Fruit fly (Drosophila melanogaster) whole organism, pupa: ENCODE data around the gene CG10026.

Source experiments
- CG10348 ChIP-seq: fragments of 200-800 bp; sonication (Bioruptor generic); IDR thresholded peaks from 2 replicates; pipeline ENCODE4 v1.3.6; 2022; ENCODE audit warnings: missing biosample characterization, missing genetic modification characterization
- CG12605 ChIP-seq: fragments of 200-800 bp; sonication (Bioruptor generic); IDR thresholded peaks from 2 replicates; pipeline ENCODE4 v1.3.6; 2022; ENCODE audit warnings: missing biosample characterization, missing genetic modification characterization
- CG13204 ChIP-seq: fragments of 200-800 bp; sonication (Bioruptor generic); optimal IDR thresholded peaks from 2 replicates; lab custom pipeline; 2018; ENCODE audit warnings: missing biosample characterization, mild to moderate bottlenecking, missing genetic modification characterization, moderate library complexity
- CG14655 ChIP-seq: fragments of 200-800 bp; sonication (Bioruptor generic); optimal IDR thresholded peaks from 3 replicates; lab custom pipeline; 2017; ENCODE audit warnings: mild to moderate bottlenecking, missing biosample characterization, missing genetic modification reagents, missing genetic modification characterization
- CG15710 ChIP-seq: fragments of 200-800 bp; sonication (Bioruptor generic); optimal IDR thresholded peaks from 2 replicates; lab custom pipeline; 2018; ENCODE audit warnings: missing biosample characterization, mild to moderate bottlenecking, missing genetic modification characterization, moderate library complexity
- CG17806 ChIP-seq: fragments of 200-800 bp; sonication (Bioruptor generic); optimal IDR thresholded peaks from 2 replicates; lab custom pipeline; 2018; ENCODE audit warnings: missing biosample characterization, mild to moderate bottlenecking, missing genetic modification characterization, moderate library complexity
- CG32121 ChIP-seq: fragments of 200-800 bp; sonication (Bioruptor generic); IDR thresholded peaks from 2 replicates; pipeline ENCODE4 v1.3.6; 2022; ENCODE audit warnings: missing biosample characterization, missing genetic modification characterization
- CG34367 ChIP-seq: fragments of 200-800 bp; sonication (Bioruptor generic); optimal IDR thresholded peaks from 2 replicates; lab custom pipeline; 2018; ENCODE audit warnings: missing biosample characterization, mild to moderate bottlenecking, missing genetic modification characterization
- CG4496 ChIP-seq: fragments of 200-800 bp; sonication (Bioruptor generic); IDR thresholded peaks from 3 replicates; pipeline ENCODE4 v1.3.6; 2022; ENCODE audit warnings: missing biosample characterization, missing genetic modification characterization
- CG8159 ChIP-seq: fragments of 200-800 bp; sonication (Bioruptor generic); optimal IDR thresholded peaks from 3 replicates; lab custom pipeline; 2018; ENCODE audit warnings: missing biosample characterization, mild to moderate bottlenecking, missing genetic modification characterization, moderate library complexity
- CG8301 ChIP-seq: fragments of 200-800 bp; sonication (Bioruptor generic); optimal IDR thresholded peaks from 2 replicates; lab custom pipeline; 2018; ENCODE audit warnings: missing biosample characterization, mild to moderate bottlenecking, missing genetic modification characterization
- CG9948 ChIP-seq: fragments of 200-800 bp; sonication (Bioruptor generic); optimal IDR thresholded peaks from 2 replicates; lab custom pipeline; 2018; ENCODE audit warnings: missing biosample characterization, mild to moderate bottlenecking, missing genetic modification characterization, moderate library complexity
- D1 ChIP-seq: fragments of 200-800 bp; sonication (Bioruptor generic); optimal IDR thresholded peaks from 2 replicates; lab custom pipeline; 2018; ENCODE audit warnings: missing biosample characterization, mild to moderate bottlenecking, missing genetic modification characterization, moderate library complexity
- EcR ChIP-seq: fragments of 200-800 bp; sonication (Bioruptor generic); optimal IDR thresholded peaks from 3 replicates; lab custom pipeline; 2019; ENCODE audit warnings: missing biosample characterization, missing genetic modification characterization, mild to moderate bottlenecking, moderate library complexity, missing genetic modification reagents
- Ets98B ChIP-seq: fragments of 200-800 bp; sonication (Bioruptor generic); IDR thresholded peaks from 2 replicates; pipeline ENCODE4 v1.3.6; 2022; ENCODE audit warnings: missing biosample characterization, missing genetic modification characterization
- Pif1A ChIP-seq: fragments of 200-800 bp; sonication (Bioruptor generic); optimal IDR thresholded peaks from 3 replicates; lab custom pipeline; 2016; ENCODE audit warnings: missing biosample characterization, missing genetic modification characterization
- Pif1B ChIP-seq: fragments of 200-800 bp; sonication (Bioruptor generic); optimal IDR thresholded peaks from 3 replicates; lab custom pipeline; 2016; ENCODE audit warnings: missing biosample characterization, missing genetic modification characterization
- Snoo ChIP-seq: fragments of 200-800 bp; sonication (Bioruptor generic); optimal IDR thresholded peaks from 3 replicates; lab custom pipeline; 2017; ENCODE audit warnings: missing biosample characterization, mild to moderate bottlenecking, missing genetic modification characterization, inconsistent platforms
- fd96Ca ChIP-seq: fragments of 200-800 bp; sonication (Bioruptor generic); IDR thresholded peaks from 3 replicates; pipeline ENCODE4 v1.3.6; 2022; ENCODE audit warnings: missing biosample characterization, missing genetic modification characterization
- gl ChIP-seq: fragments of 200-800 bp; sonication (Bioruptor generic); optimal IDR thresholded peaks from 2 replicates; lab custom pipeline; 2018; ENCODE audit warnings: missing biosample characterization, mild to moderate bottlenecking, missing genetic modification characterization
- rn ChIP-seq: fragments of 200-800 bp; sonication (Bioruptor generic); IDR thresholded peaks from 2 replicates; pipeline ENCODE4 v1.3.6; 2022; ENCODE audit warnings: missing biosample characterization, missing genetic modification characterization

CG10026 gene

DNA sequence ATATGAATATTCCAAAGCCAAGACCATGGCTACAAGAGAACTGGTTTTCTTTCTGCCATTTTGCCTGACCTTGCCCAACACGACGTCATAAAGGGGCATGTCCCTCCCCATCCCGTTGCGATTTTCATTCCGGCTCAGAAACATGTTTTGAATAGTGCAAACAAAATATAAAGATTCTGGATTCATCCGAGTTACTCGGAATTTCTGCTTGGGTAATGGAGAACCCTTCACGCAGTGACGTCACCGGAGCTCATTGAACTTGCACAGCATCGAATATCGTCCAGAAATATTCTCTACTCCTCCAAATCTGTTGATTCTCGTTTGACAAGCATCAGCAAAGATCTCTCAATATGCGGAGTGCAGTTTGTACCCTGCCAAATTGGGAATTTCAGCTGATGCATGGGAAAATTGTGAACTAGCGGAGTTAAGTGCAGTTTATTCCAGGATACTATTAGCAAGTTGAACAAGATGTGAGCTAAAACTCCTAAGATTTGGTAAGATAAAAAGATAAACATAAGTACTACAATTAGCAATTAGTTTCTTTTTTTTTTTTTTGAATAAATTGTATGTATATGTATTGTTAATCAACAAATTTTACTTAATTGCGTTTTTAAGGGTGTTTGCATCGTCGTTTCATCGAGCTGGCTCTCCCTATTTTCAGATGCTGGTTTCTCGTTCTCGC lies at the start of gene CG10026:
CG10026 (plus strand) TSS at position 187 of the 682 bp plus-strand sequence.
- TF ChIP-seq CG14655 (GFP tag; lab: Kevin White, UChicago), result peak; percentile 61
- TF ChIP-seq rn (GFP tag; lab: Robert Waterston, UW), result no peak
- no peak for TF ChIP-seq Ets98B (GFP tag; lab: Robert Waterston, UW)
- peak; percentile 42 for TF ChIP-seq Pif1B (GFP tag; lab: Kevin White, UChicago)
- TF ChIP-seq CG8159 (tag; lab: Kevin White, UChicago), result peak; percentile 73
- no peak for TF ChIP-seq CG4496
- no peak for TF ChIP-seq fd96Ca
- peak; percentile 99 for TF ChIP-seq EcR (GFP tag; lab: Kevin White, UChicago)
- peak; percentile 48 for TF ChIP-seq CG8301
- TF ChIP-seq Pif1A, result peak; percentile 59
- no peak for TF ChIP-seq CG10348
- TF ChIP-seq CG13204 (GFP tag; lab: Kevin White, UChicago), result no peak
- no peak for TF ChIP-seq gl (tag; lab: Kevin White, UChicago)
- peak; percentile 69 for TF ChIP-seq CG15710 (tag; lab: Kevin White, UChicago)
- TF ChIP-seq CG32121 (GFP tag; lab: Robert Waterston, UW), result peak; percentile 11; the same call in 1 of the 2 replicates
- peak; percentile 29 for TF ChIP-seq CG17806
- TF ChIP-seq CG34367 (tag; lab: Kevin White, UChicago), result peak; percentile 60
- no peak for TF ChIP-seq D1
- no peak for TF ChIP-seq CG12605
- TF ChIP-seq Snoo (tag; lab: Kevin White, UChicago), result peak; percentile 52
- peak; percentile 58 for TF ChIP-seq CG9948 (tag; lab: Kevin White, UChicago)

DNA sequence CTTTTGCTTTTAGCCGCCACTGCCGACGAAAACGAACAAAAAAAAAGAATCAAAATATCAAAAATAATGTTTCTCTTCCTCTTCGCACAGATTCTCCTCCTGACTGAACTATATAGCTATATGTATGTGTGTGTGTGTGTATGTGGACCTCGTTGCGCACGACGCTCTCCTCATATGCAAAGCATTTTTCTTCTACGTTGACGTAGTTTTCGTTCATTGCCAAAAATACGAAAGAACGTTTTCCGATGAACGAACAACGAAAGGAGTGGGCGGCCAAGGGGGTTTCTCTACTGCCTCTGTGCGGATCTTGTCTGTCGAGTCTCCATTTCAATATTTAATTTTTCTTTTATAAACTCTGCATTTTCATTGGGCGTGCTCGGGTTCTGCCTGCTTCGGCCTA lies 49.3 kb upstream of the CG10026 start:
- TF ChIP-seq Ets98B (GFP tag; lab: Robert Waterston, UW) (no peak), CG32121 (GFP tag; lab: Robert Waterston, UW) (0 out of 2 replicates have a peak, but pooled peaks have one; percentile 39)

DNA sequence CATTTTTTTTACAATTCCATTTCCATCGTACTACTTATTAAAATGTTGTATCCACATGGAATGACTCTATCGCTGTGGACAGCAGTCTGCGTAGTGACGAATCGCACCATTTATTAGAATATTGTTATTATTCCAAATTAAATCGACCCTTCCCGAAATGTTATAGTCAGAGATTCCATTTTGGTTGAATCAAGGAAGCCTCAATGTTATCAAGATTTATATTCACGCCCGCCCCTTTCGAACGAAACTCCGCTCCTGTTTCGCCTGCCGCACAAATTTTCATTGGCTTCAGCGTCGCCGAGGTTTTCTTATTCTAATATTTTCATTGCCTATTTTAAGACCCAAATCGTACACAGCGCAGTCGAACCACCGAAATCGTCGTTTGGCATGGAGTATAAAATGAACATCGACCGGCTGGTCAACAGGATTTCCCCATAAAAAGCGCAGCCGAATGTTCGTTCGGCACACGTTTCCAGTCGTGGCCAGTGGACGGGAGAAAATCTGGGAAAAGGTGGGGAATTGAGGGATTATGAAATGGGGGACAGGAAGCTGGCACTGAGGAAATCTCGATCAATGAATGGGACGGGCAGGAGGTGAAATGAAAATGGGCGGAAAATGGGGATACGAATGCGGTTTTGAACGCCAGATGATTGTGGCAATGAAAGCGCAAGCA lies 48.2 kb upstream of the CG10026 start:
- TF ChIP-seq rn (GFP tag; lab: Robert Waterston, UW), result no peak
- TF ChIP-seq, all 21 proteins: peak for 0

DNA sequence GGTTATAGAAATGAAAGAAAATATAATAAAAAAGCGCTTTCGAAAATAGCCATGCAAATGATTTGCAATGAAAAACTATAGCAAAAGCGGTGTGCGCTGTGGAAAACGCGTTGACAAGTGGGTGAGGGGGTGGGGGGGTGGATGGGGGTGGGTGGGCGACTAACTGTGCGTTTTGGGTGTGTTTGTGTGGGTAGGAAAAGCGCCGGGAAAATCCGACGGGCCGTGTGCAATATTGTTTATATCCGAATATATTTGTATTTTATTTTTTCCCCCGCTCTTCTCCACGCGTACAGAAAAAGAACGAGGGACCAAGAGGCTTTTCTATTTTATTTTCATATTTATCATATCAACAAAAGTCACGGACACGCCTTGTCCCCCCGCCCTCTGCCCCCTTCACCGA lies 47.6 kb upstream of the CG10026 start:
- TF ChIP-seq CG9948 (tag; lab: Kevin White, UChicago) (no peak), CG13204 (GFP tag; lab: Kevin White, UChicago) (no peak), rn (GFP tag; lab: Robert Waterston, UW) (no peak), CG8301 (no peak), CG8159 (tag; lab: Kevin White, UChicago) (no peak), CG34367 (tag; lab: Kevin White, UChicago) (no peak)

DNA sequence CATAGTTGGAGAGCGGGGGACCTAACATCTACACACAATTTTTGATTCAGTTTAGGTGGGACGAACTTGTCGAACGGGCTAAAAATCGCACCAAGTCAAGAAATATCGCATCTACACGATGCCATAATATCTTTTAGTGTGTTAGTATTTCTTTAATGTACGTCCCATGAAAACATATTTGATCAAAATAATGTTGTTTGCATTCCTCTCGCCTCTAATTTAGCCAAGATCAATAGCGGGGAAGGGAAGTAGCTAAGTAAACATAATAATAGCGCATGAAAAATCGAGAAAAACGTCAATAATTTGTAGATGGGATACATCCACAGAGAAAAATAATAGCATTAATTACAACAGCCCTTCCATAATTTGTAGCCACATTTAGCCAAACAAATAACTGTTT lies 42.1 kb upstream of the CG10026 start:
- TF ChIP-seq rn (GFP tag; lab: Robert Waterston, UW), result no peak
- TF ChIP-seq Pif1B (GFP tag; lab: Kevin White, UChicago), result no peak
- TF ChIP-seq Ets98B (GFP tag; lab: Robert Waterston, UW), result no peak
- TF ChIP-seq CG8159 (tag; lab: Kevin White, UChicago), result no peak
- TF ChIP-seq Snoo (tag; lab: Kevin White, UChicago), result no peak
- no peak for TF ChIP-seq CG15710 (tag; lab: Kevin White, UChicago)
- no peak for TF ChIP-seq CG14655 (GFP tag; lab: Kevin White, UChicago)
- TF ChIP-seq fd96Ca, result no peak
- TF ChIP-seq CG17806, result no peak
- TF ChIP-seq EcR (GFP tag; lab: Kevin White, UChicago), result no peak
- no peak for TF ChIP-seq gl (tag; lab: Kevin White, UChicago)

DNA sequence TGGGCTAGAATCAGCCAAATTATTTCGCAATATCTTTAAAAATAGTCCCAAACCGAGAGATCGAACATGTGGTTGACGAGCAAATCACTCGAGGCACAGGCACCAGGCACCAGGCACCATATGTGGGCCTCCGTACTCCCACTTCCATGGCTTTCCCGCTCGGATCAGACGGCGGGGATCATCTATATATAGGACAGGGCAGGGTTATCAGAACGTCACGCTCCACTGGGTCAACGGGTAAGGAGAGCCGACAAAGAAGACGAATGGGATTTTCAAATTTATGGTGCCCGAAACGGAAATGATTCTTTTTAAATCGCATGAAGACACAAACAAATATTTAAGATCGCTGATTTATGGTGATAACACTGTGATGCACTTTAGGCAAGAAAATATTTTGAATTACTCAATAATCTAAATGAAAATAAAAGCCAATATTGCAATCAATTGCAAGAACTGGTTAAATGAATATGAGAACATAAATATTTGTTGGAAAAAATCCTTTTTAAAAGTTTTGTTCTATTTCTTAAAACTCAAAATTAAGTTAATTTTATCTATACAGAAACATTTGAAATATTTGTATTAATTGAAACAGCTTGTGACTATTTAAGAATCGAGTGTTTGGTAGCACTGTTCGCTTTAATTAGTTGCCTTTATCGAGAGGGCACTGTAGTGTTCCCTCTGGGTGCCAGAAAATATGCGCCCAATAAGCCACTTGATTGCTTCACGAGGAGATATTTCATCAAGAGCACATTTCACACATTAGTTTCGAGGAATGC lies 40.8 kb upstream of the CG10026 start:
- TF ChIP-seq Ets98B (GFP tag; lab: Robert Waterston, UW) (no peak), CG13204 (GFP tag; lab: Kevin White, UChicago) (no peak), fd96Ca (no peak), CG8159 (tag; lab: Kevin White, UChicago) (no peak), CG32121 (GFP tag; lab: Robert Waterston, UW) (no peak), CG9948 (tag; lab: Kevin White, UChicago) (no peak), gl (tag; lab: Kevin White, UChicago) (no peak), CG15710 (tag; lab: Kevin White, UChicago) (no peak), Pif1A (no peak), CG34367 (tag; lab: Kevin White, UChicago) (no peak), CG17806 (no peak), Snoo (tag; lab: Kevin White, UChicago) (no peak), EcR (GFP tag; lab: Kevin White, UChicago) (no peak), CG8301 (no peak), CG12605 (no peak), Pif1B (GFP tag; lab: Kevin White, UChicago) (no peak), D1 (no peak), CG4496 (no peak)
